Worm (Caenorhabditis elegans) whole organism, young adult: ENCODE measurements around the gene F09G2.2.

Source experiments
- B0035.1 ChIP-seq: sonication (generic microtip); optimal IDR thresholded peaks from 2 replicates; lab custom pipeline; 2016; ENCODE audit warnings: missing genetic modification characterization, mild to moderate bottlenecking, missing compliant biosample characterization, missing genotype, missing genetic modification reagents
- F55B11.4 ChIP-seq: sonication (generic microtip); optimal IDR thresholded peaks from 2 replicates; lab custom pipeline; 2016; ENCODE audit warnings: missing compliant biosample characterization, missing genetic modification characterization, borderline replicate concordance; ENCODE audit not compliant: insufficient read depth
- attf-5 ChIP-seq: fragments of 200-800 bp; sonication (Bioruptor generic); optimal IDR thresholded peaks from 2 replicates; lab custom pipeline; 2018; ENCODE audit warnings: mild to moderate bottlenecking, missing genetic modification characterization, missing compliant biosample characterization
- die-1 ChIP-seq: sonication (generic microtip); optimal IDR thresholded peaks from 2 replicates; lab custom pipeline; 2016; ENCODE audit warnings: missing genotype, mild to moderate bottlenecking, missing genetic modification characterization, missing compliant biosample characterization
- lag-1 ChIP-seq: fragments of 200-800 bp; sonication (Bioruptor generic); IDR thresholded peaks from 2 replicates; pipeline ENCODE4 v1.3.6; 2022; ENCODE audit warnings: missing genetic modification reagents, missing genetic modification characterization, missing compliant biosample characterization
- nfya-1 ChIP-seq: sonication (generic microtip); optimal IDR thresholded peaks from 2 replicates; lab custom pipeline; 2017; ENCODE audit warnings: antibody characterized with exemption, missing compliant biosample characterization, missing genetic modification characterization, borderline replicate concordance; ENCODE audit not compliant: insufficient read depth
- nhr-90 ChIP-seq: sonication (generic microtip); optimal IDR thresholded peaks from 2 replicates; lab custom pipeline; 2016; ENCODE audit warnings: missing genotype, mild to moderate bottlenecking, missing genetic modification characterization, missing compliant biosample characterization
- pbrm-1 ChIP-seq: fragments of 200-800 bp; sonication (Bioruptor generic); IDR thresholded peaks from 2 replicates; pipeline ENCODE4 v1.3.6; 2022; ENCODE audit warnings: missing genetic modification reagents, missing genetic modification characterization, missing compliant biosample characterization
- pha-4 ChIP-seq: fragments of 150-350 bp; sonication (generic microtip); optimal IDR thresholded peaks from 2 replicates; lab custom pipeline; 2014; ENCODE audit warnings: missing biosample characterization, missing genetic modification reagents, missing genetic modification characterization
- snpc-4 ChIP-seq, 5 experiments: fragments of 150-350 bp in 1 of 5; sonication (generic microtip) in 4 of 5; optimal IDR thresholded peaks; 2 replicates each; lab custom pipeline; 2014 to 2018; ENCODE audit warnings: missing genetic modification characterization in 5 of 5, missing biosample characterization in 3 of 5, antibody characterized with exemption in 2 of 5, mild to moderate bottlenecking in 2 of 5, missing compliant biosample characterization in 2 of 5, missing genotype in 2 of 5, moderate library complexity in 2 of 5, missing genetic modification reagents in 1 of 5
- ztf-22 ChIP-seq: fragments of 200-800 bp; sonication (Bioruptor generic); optimal IDR thresholded peaks from 2 replicates; lab custom pipeline; 2018; ENCODE audit warnings: mild to moderate bottlenecking, missing genetic modification characterization, moderate library complexity, missing compliant biosample characterization
- ztf-6 ChIP-seq: fragments of 200-800 bp; sonication (Bioruptor generic); IDR thresholded peaks from 2 replicates; pipeline ENCODE4 v1.3.6; 2022; ENCODE audit warnings: missing genetic modification reagents, missing genetic modification characterization, missing compliant biosample characterization

ce11 chrV:7157089-7157488 lies 39.6 kb upstream of the F09G2.2 start, which contains the start of gene ugt-39:
- no peak for TF ChIP-seq pbrm-1 (GFP tag; lab: Robert Waterston, UW)
- no peak for TF ChIP-seq F55B11.4 (tag; lab: Kevin White, UChicago)
- TF ChIP-seq ztf-22 (GFP tag; lab: Kevin White, UChicago), result no peak
- TF ChIP-seq pha-4, result no peak
- TF ChIP-seq die-1 (tag; lab: Kevin White, UChicago), result no peak
- no peak for TF ChIP-seq snpc-4 (GFP tag; optimal IDR thresholded peaks at IDR 0.05; lab: Kevin White, UChicago)
- no peak for TF ChIP-seq snpc-4 (tag; optimal IDR thresholded peaks at IDR 0.05; lab: Kevin White, UChicago)
- TF ChIP-seq nhr-90 (tag; lab: Kevin White, UChicago), result no peak
- TF ChIP-seq attf-5 (GFP tag; lab: Kevin White, UChicago), result no peak
- TF ChIP-seq nfya-1 (tag; lab: Kevin White, UChicago), result no peak
- no peak for TF ChIP-seq B0035.1 (tag; lab: Kevin White, UChicago)
- TF ChIP-seq ztf-6, result no peak
- no peak for TF ChIP-seq lag-1 (GFP tag; lab: Robert Waterston, UW)
